Worm (Caenorhabditis elegans) whole organism, L4 larva: ENCODE data around the gene F15E6.10.

ENCODE experiments used
- F26F4.8 ChIP-seq: fragments of 200-800 bp; sonication (Bioruptor generic); conservative IDR thresholded peaks from 2 replicates; pipeline ENCODE4 v1.3.6; 2022; ENCODE audit warnings: missing genetic modification characterization, missing compliant biosample characterization
- F49E8.2 ChIP-seq: sonication (generic microtip); optimal IDR thresholded peaks from 2 replicates; lab custom pipeline; 2016; ENCODE audit warnings: missing compliant biosample characterization, mild to moderate bottlenecking, missing genetic modification characterization, borderline replicate concordance
- R02D3.7 ChIP-seq: fragments of 150-350 bp; sonication (generic microtip); optimal IDR thresholded peaks from 3 replicates; lab custom pipeline; 2014; ENCODE audit warnings: missing biosample characterization, missing genetic modification characterization
- T20F7.1 ChIP-seq: fragments of 200-800 bp; sonication (Bioruptor generic); optimal IDR thresholded peaks from 2 replicates; lab custom pipeline; 2018; ENCODE audit warnings: mild to moderate bottlenecking, missing genetic modification characterization, missing compliant biosample characterization
- Y75B8A.6 ChIP-seq: fragments of 200-800 bp; sonication (Bioruptor generic); IDR thresholded peaks from 2 replicates; pipeline ENCODE4 v1.3.6; 2022; ENCODE audit warnings: missing genetic modification reagents, missing genetic modification characterization, missing compliant biosample characterization
- aha-1 ChIP-seq: fragments of 150-350 bp; peaks from one replicate; lab custom pipeline; 2014; ENCODE audit warnings: missing biosample characterization, missing genetic modification characterization
- arid-1 ChIP-seq: fragments of 200-800 bp; sonication (Bioruptor generic); conservative IDR thresholded peaks from 2 replicates; pipeline ENCODE4 v1.3.6; 2022; ENCODE audit warnings: missing genetic modification reagents, missing genetic modification characterization, missing compliant biosample characterization
- ceh-44 ChIP-seq: fragments of 200-800 bp; sonication (Bioruptor generic); IDR thresholded peaks from 2 replicates; pipeline ENCODE4 v1.3.6; 2022; ENCODE audit warnings: missing genetic modification reagents, missing genetic modification characterization, missing compliant biosample characterization
- ceh-62 ChIP-seq: sonication (generic microtip); optimal IDR thresholded peaks from 2 replicates; lab custom pipeline; 2017; ENCODE audit warnings: missing biosample characterization, missing genetic modification characterization
- ceh-82 ChIP-seq: sonication (generic microtip); optimal IDR thresholded peaks from 2 replicates; lab custom pipeline; 2017; ENCODE audit warnings: missing biosample characterization, missing genetic modification characterization
- daf-19 ChIP-seq: fragments of 200-800 bp; sonication (Bioruptor generic); conservative IDR thresholded peaks from 2 replicates; pipeline ENCODE4 v1.3.6; 2022; ENCODE audit warnings: missing genetic modification characterization, missing compliant biosample characterization
- daf-8 ChIP-seq: fragments of 200-800 bp; sonication (Bioruptor generic); IDR thresholded peaks from 2 replicates; pipeline ENCODE4 v1.3.6; 2022; ENCODE audit warnings: missing genetic modification characterization, missing compliant biosample characterization
- dmd-6 ChIP-seq: fragments of 200-800 bp; sonication (Bioruptor generic); IDR thresholded peaks from 2 replicates; pipeline ENCODE4 v1.3.6; 2022; ENCODE audit warnings: missing genetic modification reagents, missing genetic modification characterization, missing compliant biosample characterization
- dmd-8 ChIP-seq: fragments of 200-800 bp; sonication (Bioruptor generic); IDR thresholded peaks from 2 replicates; pipeline ENCODE4 v1.3.6; 2022; ENCODE audit warnings: missing genetic modification characterization, missing compliant biosample characterization
- duxl-1 ChIP-seq: sonication (generic microtip); optimal IDR thresholded peaks from 2 replicates; lab custom pipeline; 2016; ENCODE audit warnings: mild to moderate bottlenecking, missing genetic modification characterization, moderate library complexity, missing compliant biosample characterization; ENCODE audit not compliant: poor library complexity
- dve-1 ChIP-seq: sonication (generic microtip); optimal IDR thresholded peaks from 2 replicates; lab custom pipeline; 2017; ENCODE audit warnings: antibody characterized with exemption, mild to moderate bottlenecking, missing genetic modification characterization, missing compliant biosample characterization; ENCODE audit not compliant: insufficient read depth
- fkh-10 ChIP-seq: fragments of 150-350 bp; optimal IDR thresholded peaks from 2 replicates; lab custom pipeline; 2014; ENCODE audit warnings: missing biosample characterization, missing genetic modification reagents, missing genetic modification characterization
- hlh-11 ChIP-seq: fragments of 200-800 bp; sonication (Bioruptor generic); optimal IDR thresholded peaks from 2 replicates; lab custom pipeline; 2018; ENCODE audit warnings: mild to moderate bottlenecking, missing genetic modification characterization, missing compliant biosample characterization
- hlh-30 ChIP-seq: sonication (generic microtip); optimal IDR thresholded peaks from 2 replicates; lab custom pipeline; 2017; ENCODE audit warnings: antibody characterized with exemption, mild to moderate bottlenecking, missing genetic modification characterization, missing compliant biosample characterization; ENCODE audit not compliant: insufficient read depth
- hmg-1.1 ChIP-seq: fragments of 200-800 bp; sonication (Bioruptor generic); IDR thresholded peaks from 2 replicates; pipeline ENCODE4 v1.3.6; 2022; ENCODE audit warnings: missing genetic modification reagents, missing genetic modification characterization, missing compliant biosample characterization
- lim-7 ChIP-seq: fragments of 200-800 bp; sonication (Bioruptor generic); IDR thresholded peaks from 2 replicates; pipeline ENCODE4 v1.3.6; 2022; ENCODE audit warnings: missing genetic modification characterization, missing compliant biosample characterization
- lir-3 ChIP-seq: sonication (generic microtip); optimal IDR thresholded peaks from 2 replicates; lab custom pipeline; 2016; ENCODE audit warnings: mild to moderate bottlenecking, missing genetic modification characterization, missing compliant biosample characterization
- lsy-2 ChIP-seq, 2 experiments: fragments of 150-350 bp in 1 of 2; sonication (generic microtip) in 1 of 2; optimal IDR thresholded peaks; 2 replicates each; lab custom pipeline; 2014 to 2017; ENCODE audit warnings: missing biosample characterization in 2 of 2, missing genetic modification characterization in 2 of 2
- mdl-1 ChIP-seq, 2 experiments: fragments of 150-350 bp in 1 of 2; sonication (generic microtip) in 1 of 2; optimal IDR thresholded peaks; 2 replicates each; lab custom pipeline; 2014 to 2017; ENCODE audit warnings: missing biosample characterization in 2 of 2, missing genetic modification characterization in 2 of 2
- mdt-29 ChIP-seq: fragments of 200-800 bp; sonication (Bioruptor generic); IDR thresholded peaks from 2 replicates; pipeline ENCODE4 v1.3.6; 2022; ENCODE audit warnings: missing genetic modification reagents, missing genetic modification characterization, missing compliant biosample characterization
- mep-1 ChIP-seq: fragments of 150-350 bp; sonication (generic microtip); optimal IDR thresholded peaks from 3 replicates; lab custom pipeline; 2014; ENCODE audit warnings: missing biosample characterization, missing genetic modification characterization
- mes-2 ChIP-seq: sonication (generic microtip); optimal IDR thresholded peaks from 2 replicates; lab custom pipeline; 2016; ENCODE audit warnings: missing genotype, mild to moderate bottlenecking, missing genetic modification characterization, missing compliant biosample characterization; ENCODE audit not compliant: poor library complexity, severe bottlenecking
- mxl-3 ChIP-seq: fragments of 200-800 bp; sonication (Bioruptor generic); optimal IDR thresholded peaks from 2 replicates; lab custom pipeline; 2018; ENCODE audit warnings: mild to moderate bottlenecking, missing genetic modification characterization, missing compliant biosample characterization
- nhr-102 ChIP-seq: sonication (generic microtip); optimal IDR thresholded peaks from 2 replicates; lab custom pipeline; 2016; ENCODE audit warnings: mild to moderate bottlenecking, missing genetic modification characterization, moderate library complexity, missing compliant biosample characterization
- nhr-11 ChIP-seq: fragments of 150-350 bp; optimal IDR thresholded peaks from 2 replicates; lab custom pipeline; 2014; ENCODE audit warnings: missing biosample characterization, missing genetic modification characterization
- nhr-237 ChIP-seq: sonication (generic microtip); optimal IDR thresholded peaks from 2 replicates; lab custom pipeline; 2017; ENCODE audit warnings: missing biosample characterization, missing genetic modification characterization
- nhr-28 ChIP-seq: fragments of 150-350 bp; optimal IDR thresholded peaks from 2 replicates; lab custom pipeline; 2014; ENCODE audit warnings: missing biosample characterization, missing genetic modification characterization
- nhr-41 ChIP-seq: fragments of 200-800 bp; sonication (Bioruptor generic); IDR thresholded peaks from 2 replicates; pipeline ENCODE4 v1.3.6; 2022; ENCODE audit warnings: missing genetic modification reagents, missing genetic modification characterization, missing compliant biosample characterization
- nhr-48 ChIP-seq: sonication (generic microtip); optimal IDR thresholded peaks from 2 replicates; lab custom pipeline; 2016; ENCODE audit warnings: mild to moderate bottlenecking, missing genetic modification characterization, missing compliant biosample characterization
- nhr-6 ChIP-seq: fragments of 150-350 bp; optimal IDR thresholded peaks from 2 replicates; lab custom pipeline; 2014; ENCODE audit warnings: missing biosample characterization, missing genetic modification characterization
- nhr-77 ChIP-seq: fragments of 150-350 bp; optimal IDR thresholded peaks from 2 replicates; lab custom pipeline; 2014; ENCODE audit warnings: missing biosample characterization, missing genetic modification characterization
- saeg-2 ChIP-seq: fragments of 200-800 bp; sonication (Bioruptor generic); IDR thresholded peaks from 2 replicates; pipeline ENCODE4 v1.3.6; 2022; ENCODE audit warnings: missing genetic modification reagents, missing genetic modification characterization, missing compliant biosample characterization
- set-16 ChIP-seq: fragments of 200-800 bp; sonication (Bioruptor generic); IDR thresholded peaks from 2 replicates; pipeline ENCODE4 v1.3.6; 2022; ENCODE audit warnings: missing genetic modification reagents, missing genetic modification characterization, missing compliant biosample characterization
- spr-1 ChIP-seq: sonication (generic microtip); optimal IDR thresholded peaks from 2 replicates; lab custom pipeline; 2016; ENCODE audit warnings: mild to moderate bottlenecking, missing genetic modification characterization, missing compliant biosample characterization
- unc-62 ChIP-seq, 3 experiments: fragments of 150-350 bp in 1 of 3; sonication (generic microtip); optimal IDR thresholded peaks in 2 of 3; peaks in 1 of 3; 1 replicate in 1 of 3; 2 replicates in 2 of 3; lab custom pipeline; 2014 to 2017; ENCODE audit warnings: missing biosample characterization in 3 of 3, missing genetic modification characterization in 3 of 3, missing genetic modification reagents in 3 of 3, missing genotype in 1 of 3
- zip-2 ChIP-seq: fragments of 150-350 bp; optimal IDR thresholded peaks from 2 replicates; lab custom pipeline; 2014; ENCODE audit warnings: missing biosample characterization, missing genetic modification characterization
- ztf-11 ChIP-seq: fragments of 150-350 bp; optimal IDR thresholded peaks from 2 replicates; lab custom pipeline; 2014; ENCODE audit warnings: missing biosample characterization, missing genetic modification characterization
- ztf-7 ChIP-seq: fragments of 150-350 bp; optimal IDR thresholded peaks from 2 replicates; lab custom pipeline; 2014; ENCODE audit warnings: missing biosample characterization, missing genetic modification characterization

The F15E6.10 gene

DNA sequence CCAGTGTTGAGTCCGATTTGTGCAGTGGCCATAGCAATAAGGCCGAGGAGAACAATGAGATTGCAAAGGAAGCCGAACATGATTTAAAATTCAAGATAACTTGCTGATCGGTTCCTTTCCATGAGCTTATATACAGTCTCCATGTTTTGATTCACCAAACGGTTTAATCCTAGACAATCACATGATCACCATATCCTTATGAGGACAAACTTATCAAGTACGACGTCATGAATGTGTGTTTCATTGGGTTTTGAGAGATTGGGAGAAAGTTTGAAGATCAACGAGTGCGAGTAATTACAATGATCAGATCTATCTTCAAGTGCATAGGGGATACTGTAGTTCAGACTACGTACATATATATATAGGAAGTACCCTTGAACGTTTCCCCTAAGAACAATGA lies 2.2 kb upstream of the F15E6.10 start, which contains the start of gene dct-7:
Gene dct-7 (minus strand): TSS at position 101 of the 400 bp plus-strand sequence.
- TF ChIP-seq nhr-48 (tag; lab: Kevin White, UChicago): peak; percentile 11
- TF ChIP-seq arid-1 (GFP tag; lab: Robert Waterston, UW): no peak
- no peak for TF ChIP-seq F49E8.2 (tag; lab: Kevin White, UChicago)
- TF ChIP-seq ceh-82 (tag; lab: Kevin White, UChicago): no peak
- TF ChIP-seq set-16 (GFP tag; lab: Robert Waterston, UW): no peak

DNA sequence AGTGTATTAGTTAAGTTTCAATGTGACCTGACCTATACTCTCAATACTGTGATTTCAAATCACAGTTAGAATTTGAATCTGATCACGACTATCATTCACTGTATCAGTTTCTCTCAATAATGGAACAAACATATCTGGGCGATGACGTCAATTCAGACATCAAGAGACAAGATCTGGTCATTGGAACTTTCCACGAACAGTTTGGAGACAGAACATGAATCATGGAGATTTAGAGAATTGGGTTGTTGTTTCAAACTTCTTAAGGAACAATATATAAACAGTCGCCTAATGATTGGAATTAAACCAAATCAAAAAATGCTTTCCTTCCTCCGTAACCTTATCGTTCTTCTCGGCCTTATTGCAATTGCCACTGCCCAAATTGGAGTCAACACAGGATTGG lies 1.5 kb upstream of the F15E6.10 start, which contains the start of gene F15E6.4:
Gene F15E6.4 (plus strand): TSS at position 301 of the 400 bp plus-strand sequence.
- TF ChIP-seq daf-19: no peak
- no peak for TF ChIP-seq nhr-77 (tag; lab: Kevin White, UChicago)
- no peak for TF ChIP-seq nhr-6 (tag; lab: Kevin White, UChicago)
- TF ChIP-seq fkh-10 (GFP tag; lab: Kevin White, UChicago): no peak
- TF ChIP-seq mxl-3 (GFP tag; lab: Kevin White, UChicago): no peak
- no peak for TF ChIP-seq nhr-11 (tag; lab: Kevin White, UChicago)
- TF ChIP-seq duxl-1: no peak
- no peak for TF ChIP-seq ceh-44 (GFP tag; lab: Robert Waterston, UW)
- TF ChIP-seq R02D3.7: no peak
- TF ChIP-seq mep-1 (tag; lab: Kevin White, UChicago): no peak
- no peak for TF ChIP-seq dmd-8 (GFP tag; lab: Robert Waterston, UW)
- TF ChIP-seq nhr-48 (tag; lab: Kevin White, UChicago): no peak
- TF ChIP-seq F26F4.8: no peak
- no peak for TF ChIP-seq ztf-7
- no peak for TF ChIP-seq nhr-102 (tag; lab: Kevin White, UChicago)
- TF ChIP-seq spr-1 (tag; lab: Kevin White, UChicago): no peak
- no peak for TF ChIP-seq ceh-82 (tag; lab: Kevin White, UChicago)
- TF ChIP-seq Y75B8A.6 (GFP tag; lab: Robert Waterston, UW): no peak
- TF ChIP-seq, all 104 proteins: peak for 0

ce11 chrIV:4294552-4294951 lies 1.9 kb downstream of the F15E6.10 start, which contains the start of gene F15E6.3:
F15E6.3 (plus strand) TSS chrIV:4294895.
- TF ChIP-seq ztf-11 (no peak), duxl-1 (peak; percentile 26), Y75B8A.6 (GFP tag; lab: Robert Waterston, UW) (no peak), lir-3 (tag; lab: Kevin White, UChicago) (no peak), daf-8 (GFP tag; lab: Robert Waterston, UW) (no peak), saeg-2 (GFP tag; lab: Robert Waterston, UW) (no peak), T20F7.1 (GFP tag; lab: Kevin White, UChicago) (no peak), nhr-41 (no peak), lim-7 (GFP tag; lab: Robert Waterston, UW) (no peak), unc-62 (GFP tag; optimal IDR thresholded peaks at IDR 0.05 in 1 of 2; lab: Kevin White, UChicago) (peak in 1 of 2 experiments; percentile 99), unc-62 (tag; optimal IDR thresholded peaks at IDR 0.05; lab: Kevin White, UChicago) (no peak), ceh-62 (no peak), zip-2 (tag; lab: Kevin White, UChicago) (no peak), mes-2 (tag; lab: Kevin White, UChicago) (no peak), hlh-30 (tag; lab: Kevin White, UChicago) (peak; percentile 78), lsy-2 (tag; optimal IDR thresholded peaks at IDR 0.05; lab: Kevin White, UChicago) (peak in 1 of 2 experiments; percentile 22), dmd-8 (GFP tag; lab: Robert Waterston, UW) (no peak), mep-1 (tag; lab: Kevin White, UChicago) (no peak), mxl-3 (GFP tag; lab: Kevin White, UChicago) (peak; percentile 29), nhr-102 (tag; lab: Kevin White, UChicago) (peak; percentile 65), hmg-1.1 (GFP tag; lab: Robert Waterston, UW) (no peak), hlh-11 (tag; lab: Kevin White, UChicago) (peak; percentile 76), dmd-6 (GFP tag; lab: Robert Waterston, UW) (peak; percentile 74), nhr-48 (tag; lab: Kevin White, UChicago) (peak; percentile 79), dve-1 (tag; lab: Kevin White, UChicago) (peak; percentile 52), nhr-237 (tag; lab: Kevin White, UChicago) (no peak), ztf-7 (no peak), nhr-11 (tag; lab: Kevin White, UChicago) (peak; percentile 34), mdl-1 (tag; optimal IDR thresholded peaks at IDR 0.05; lab: Kevin White, UChicago) (peak; percentile 32 to 62), mdt-29 (GFP tag; lab: Robert Waterston, UW) (no peak), nhr-28 (tag; lab: Kevin White, UChicago) (peak; percentile 82), fkh-10 (GFP tag; lab: Kevin White, UChicago) (no peak), aha-1 (peak; percentile 24)
